Worm (Caenorhabditis elegans): ENCODE measurements around the gene josd-1.

- TF ChIP-seq ceh-14 (tag; optimal IDR thresholded peaks at IDR 0.05) (no peak), ahr-1 (tag; optimal IDR thresholded peaks at IDR 0.05) (no peak), ama-1 (optimal IDR thresholded peaks at IDR 0.05) (no peak), C38D4.7 (GFP tag; optimal IDR thresholded peaks at IDR 0.05) (no peak)
Measured at ce11 chrIII:2869512-2869911, 33.1 kb downstream of the josd-1 start.
